Fruit fly (Drosophila melanogaster) whole organism, embryonic: ENCODE measurements around the gene VhaSFD.

ENCODE experiments used
- Aef1 ChIP-seq: fragments of 200-800 bp; sonication (Bioruptor generic); IDR thresholded peaks from 3 replicates; pipeline ENCODE4 v1.3.6; 2022; ENCODE audit warnings: missing biosample characterization, missing genetic modification characterization
- Awh ChIP-seq: fragments of 200-800 bp; sonication (Bioruptor generic); IDR thresholded peaks from 2 replicates; pipeline ENCODE4, ENCODE4 v1.3.6; 2022; ENCODE audit warnings: missing biosample characterization, missing genetic modification characterization
- BtbVII ChIP-seq: fragments of 200-800 bp; sonication (Bioruptor generic); optimal IDR thresholded peaks from 3 replicates; lab custom pipeline; 2017; ENCODE audit warnings: missing biosample characterization, mild to moderate bottlenecking, missing genetic modification characterization
- CG10959 ChIP-seq: fragments of 200-800 bp; sonication (Bioruptor generic); IDR thresholded peaks from 2 replicates; pipeline ENCODE4 v1.3.6; 2022; ENCODE audit warnings: missing biosample characterization, missing genetic modification characterization
- CG11560 ChIP-seq: fragments of 200-800 bp; sonication (Bioruptor generic); IDR thresholded peaks from 3 replicates; pipeline ENCODE4 v1.3.6; 2022; ENCODE audit warnings: missing biosample characterization, missing genetic modification characterization
- CG12071 ChIP-seq: fragments of 200-800 bp; sonication (Bioruptor generic); optimal IDR thresholded peaks from 3 replicates; lab custom pipeline; 2018; ENCODE audit warnings: missing biosample characterization, mild to moderate bottlenecking, missing genetic modification characterization
- CG13424 ChIP-seq: fragments of 200-800 bp; sonication (Bioruptor generic); optimal IDR thresholded peaks from 2 replicates; lab custom pipeline; 2019; ENCODE audit warnings: missing biosample characterization, mild to moderate bottlenecking, missing genetic modification characterization, moderate library complexity
- CG14667 ChIP-seq: fragments of 200-800 bp; sonication (Bioruptor generic); IDR thresholded peaks from 2 replicates; pipeline ENCODE4 v1.3.6; 2022; ENCODE audit warnings: missing biosample characterization, missing genetic modification characterization
- CG17568 ChIP-seq: fragments of 200-800 bp; sonication (Bioruptor generic); optimal IDR thresholded peaks from 2 replicates; lab custom pipeline; 2018; ENCODE audit warnings: missing biosample characterization, mild to moderate bottlenecking, missing genetic modification characterization, moderate library complexity
- CG17612 ChIP-seq: fragments of 200-800 bp; sonication (Bioruptor generic); IDR thresholded peaks from 2 replicates; pipeline ENCODE4 v1.3.6; 2022; ENCODE audit warnings: missing biosample characterization, missing genetic modification characterization
- CG2202 ChIP-seq: fragments of 200-800 bp; sonication (Bioruptor generic); optimal IDR thresholded peaks from 2 replicates; lab custom pipeline; 2018; ENCODE audit warnings: missing biosample characterization, mild to moderate bottlenecking, missing genetic modification characterization
- CG31441 ChIP-seq: fragments of 200-800 bp; sonication (Bioruptor generic); IDR thresholded peaks from 2 replicates; pipeline ENCODE4 v1.3.6; 2022; ENCODE audit warnings: missing biosample characterization, missing genetic modification characterization
- CG34376 ChIP-seq: fragments of 200-800 bp; sonication (Bioruptor generic); optimal IDR thresholded peaks from 2 replicates; lab custom pipeline; 2018; ENCODE audit warnings: missing biosample characterization, mild to moderate bottlenecking, missing genetic modification characterization
- CG3726 ChIP-seq: fragments of 200-800 bp; sonication (Bioruptor generic); IDR thresholded peaks from 3 replicates; pipeline ENCODE4, ENCODE4 v1.3.6; 2022; ENCODE audit warnings: missing biosample characterization, missing genetic modification characterization
- CG3838 ChIP-seq: fragments of 200-800 bp; sonication (Bioruptor generic); optimal IDR thresholded peaks from 3 replicates; lab custom pipeline; 2016; ENCODE audit warnings: missing biosample characterization, missing genetic modification characterization
- CG4424 ChIP-seq: fragments of 200-800 bp; sonication (Bioruptor generic); optimal IDR thresholded peaks from 3 replicates; lab custom pipeline; 2016; ENCODE audit warnings: missing biosample characterization, missing genetic modification characterization
- CG4854 ChIP-seq: fragments of 200-800 bp; sonication (Bioruptor generic); optimal IDR thresholded peaks from 2 replicates; lab custom pipeline; 2016; ENCODE audit warnings: missing biosample characterization, missing genetic modification characterization, inconsistent platforms
- CG7987 ChIP-seq: fragments of 200-800 bp; sonication (Bioruptor generic); optimal IDR thresholded peaks from 2 replicates; lab custom pipeline; 2018; ENCODE audit warnings: missing biosample characterization, mild to moderate bottlenecking, missing genetic modification characterization, moderate library complexity
- CHES-1-like ChIP-seq: fragments of 200-800 bp; sonication (Bioruptor generic); optimal IDR thresholded peaks from 2 replicates; lab custom pipeline; 2016; ENCODE audit warnings: missing biosample characterization, missing genetic modification characterization
- D19B ChIP-seq: fragments of 200-800 bp; sonication (Bioruptor generic); optimal IDR thresholded peaks from 2 replicates; lab custom pipeline; 2017; ENCODE audit warnings: missing biosample characterization, mild to moderate bottlenecking, missing genetic modification characterization
- HmgZ ChIP-seq: fragments of 200-800 bp; sonication (Bioruptor generic); optimal IDR thresholded peaks from 2 replicates; lab custom pipeline; 2018; ENCODE audit warnings: missing biosample characterization, mild to moderate bottlenecking, missing genetic modification characterization
- Hr78 ChIP-seq, 2 experiments: fragments of 200-800 bp in 1 of 2; fragments of >200 bp in 1 of 2; sonication (Bioruptor generic) in 1 of 2; optimal IDR thresholded peaks; 2 replicates each; lab custom pipeline; 2017 to 2019; ENCODE audit warnings: missing biosample characterization in 2 of 2, missing genetic modification characterization in 2 of 2, mild to moderate bottlenecking in 1 of 2, moderate library complexity in 1 of 2
- Hsf ChIP-seq: fragments of 200-800 bp; sonication (Bioruptor generic); optimal IDR thresholded peaks from 3 replicates; lab custom pipeline; 2016; ENCODE audit warnings: missing biosample characterization, missing genetic modification characterization
- Kr ChIP-seq: fragments of 200-800 bp; sonication (Bioruptor generic); optimal IDR thresholded peaks from 2 replicates; lab custom pipeline; 2017; ENCODE audit warnings: missing biosample characterization, mild to moderate bottlenecking, missing genetic modification characterization
- Lhr ChIP-seq: fragments of 200-800 bp; sonication (Bioruptor generic); optimal IDR thresholded peaks from 3 replicates; lab custom pipeline; 2017; ENCODE audit warnings: mild to moderate bottlenecking, missing biosample characterization, missing genetic modification reagents, missing genetic modification characterization
- Lim3 ChIP-seq: fragments of 200-800 bp; sonication (Bioruptor generic); IDR thresholded peaks from 2 replicates; pipeline ENCODE4 v1.3.6; 2022; ENCODE audit warnings: missing biosample characterization, missing genetic modification characterization
- Mad ChIP-seq: fragments of 200-800 bp; sonication (Bioruptor generic); optimal IDR thresholded peaks from 2 replicates; lab custom pipeline; 2016; ENCODE audit warnings: missing biosample characterization, missing genetic modification characterization
- Mes4 ChIP-seq: fragments of 200-800 bp; sonication (Bioruptor generic); optimal IDR thresholded peaks from 2 replicates; lab custom pipeline; 2016; ENCODE audit warnings: missing biosample characterization, missing genetic modification characterization
- Nf-YB ChIP-seq: fragments of 200-800 bp; sonication (Bioruptor generic); optimal IDR thresholded peaks from 3 replicates; lab custom pipeline; 2019; ENCODE audit warnings: missing biosample characterization, mild to moderate bottlenecking, missing genetic modification characterization, moderate library complexity
- Sox100B ChIP-seq: fragments of 200-800 bp; sonication (Bioruptor generic); optimal IDR thresholded peaks from 3 replicates; lab custom pipeline; 2018; ENCODE audit warnings: missing biosample characterization, mild to moderate bottlenecking, missing genetic modification characterization
- Sox102F ChIP-seq: fragments of 200-800 bp; sonication (Bioruptor generic); optimal IDR thresholded peaks from 2 replicates; lab custom pipeline; 2018; ENCODE audit warnings: missing biosample characterization, mild to moderate bottlenecking, missing genetic modification characterization, moderate library complexity
- ab ChIP-seq: fragments of 200-800 bp; sonication (Bioruptor generic); optimal IDR thresholded peaks from 2 replicates; lab custom pipeline; 2016; ENCODE audit warnings: missing biosample characterization, missing genetic modification characterization
- abd-A ChIP-seq: fragments of 200-800 bp; sonication (Bioruptor generic); optimal IDR thresholded peaks from 3 replicates; lab custom pipeline; 2019; ENCODE audit warnings: missing biosample characterization, mild to moderate bottlenecking, missing genetic modification characterization, moderate library complexity
- amos ChIP-seq: fragments of 200-800 bp; sonication (Bioruptor generic); IDR thresholded peaks from 2 replicates; pipeline ENCODE4 v1.3.6; 2022; ENCODE audit warnings: missing biosample characterization, missing genetic modification characterization; ENCODE audit not compliant: partially characterized antibody
- ato ChIP-seq: fragments of 200-800 bp; sonication (Bioruptor generic); IDR thresholded peaks from 2 replicates; pipeline ENCODE4 v1.3.6; 2022; ENCODE audit warnings: missing biosample characterization, missing genetic modification characterization; ENCODE audit not compliant: partially characterized antibody
- bsh ChIP-seq, 2 experiments: fragments of 200-800 bp; sonication (Bioruptor generic); optimal IDR thresholded peaks; 2 replicates each; lab custom pipeline; 2017 to 2018; ENCODE audit warnings: mild to moderate bottlenecking in 2 of 2, missing biosample characterization in 2 of 2, missing genetic modification characterization in 2 of 2, moderate library complexity in 1 of 2
- dmrt99B ChIP-seq: fragments of 200-800 bp; sonication (Bioruptor generic); optimal IDR thresholded peaks from 2 replicates; lab custom pipeline; 2018; ENCODE audit warnings: missing biosample characterization, mild to moderate bottlenecking, missing genetic modification characterization, moderate library complexity
- dpn ChIP-seq, 2 experiments: fragments of 200-800 bp; sonication (Bioruptor generic); optimal IDR thresholded peaks; 3 replicates each; lab custom pipeline; 2016; ENCODE audit warnings: missing biosample characterization in 2 of 2, missing genetic modification characterization in 2 of 2
- fd102C ChIP-seq: fragments of 200-800 bp; sonication (Bioruptor generic); optimal IDR thresholded peaks from 2 replicates; lab custom pipeline; 2018; ENCODE audit warnings: missing biosample characterization, mild to moderate bottlenecking, missing genetic modification characterization, moderate library complexity
- fd64A ChIP-seq: fragments of 200-800 bp; sonication (Bioruptor generic); optimal IDR thresholded peaks from 3 replicates; lab custom pipeline; 2018; ENCODE audit warnings: missing biosample characterization, mild to moderate bottlenecking, missing genetic modification characterization
- grn ChIP-seq: fragments of 200-800 bp; sonication (Bioruptor generic); optimal IDR thresholded peaks from 3 replicates; lab custom pipeline; 2017; ENCODE audit warnings: missing biosample characterization, missing genetic modification characterization
- h ChIP-seq: fragments of >200 bp; optimal IDR thresholded peaks from 2 replicates; lab custom pipeline; 2017
- ham ChIP-seq: fragments of 200-800 bp; sonication (Bioruptor generic); IDR thresholded peaks from 2 replicates; pipeline ENCODE4 v1.3.6; 2022; ENCODE audit warnings: missing biosample characterization, missing genetic modification characterization
- ken ChIP-seq: fragments of 200-800 bp; sonication (Bioruptor generic); IDR thresholded peaks from 3 replicates; pipeline ENCODE4 v1.3.6; 2022; ENCODE audit warnings: missing biosample characterization, missing genetic modification characterization
- mirr ChIP-seq: fragments of 200-800 bp; sonication (Bioruptor generic); optimal IDR thresholded peaks from 3 replicates; lab custom pipeline; 2018; ENCODE audit warnings: missing biosample characterization, mild to moderate bottlenecking, missing genetic modification characterization
- oc ChIP-seq: fragments of 200-800 bp; sonication (Bioruptor generic); optimal IDR thresholded peaks from 2 replicates; lab custom pipeline; 2018; ENCODE audit warnings: missing biosample characterization, mild to moderate bottlenecking, missing genetic modification characterization, moderate library complexity
- prd ChIP-seq, 3 experiments: fragments of >200 bp in 2 of 3; fragments of 200-800 bp in 1 of 3; sonication (Bioruptor generic) in 1 of 3; optimal IDR thresholded peaks in 2 of 3; IDR thresholded peaks in 1 of 3; 2 replicates in 2 of 3; 3 replicates in 1 of 3; pipeline versions ENCODE4 v1.3.6 to Lab custom; 2017 to 2022; ENCODE audit warnings: missing biosample characterization in 1 of 3, missing genetic modification characterization in 1 of 3
- run ChIP-seq: fragments of 200-800 bp; sonication (Bioruptor generic); optimal IDR thresholded peaks from 3 replicates; lab custom pipeline; 2018; ENCODE audit warnings: missing biosample characterization, mild to moderate bottlenecking, missing genetic modification characterization
- sens-2 ChIP-seq: fragments of 200-800 bp; sonication (Bioruptor generic); IDR thresholded peaks from 2 replicates; pipeline ENCODE4 v1.3.6; 2022; ENCODE audit warnings: missing biosample characterization, missing genetic modification characterization
- sna ChIP-seq: fragments of 200-800 bp; sonication (Bioruptor generic); IDR thresholded peaks from 2 replicates; pipeline ENCODE4 v1.3.6; 2022; ENCODE audit warnings: missing biosample characterization, missing genetic modification characterization; ENCODE audit not compliant: partially characterized antibody

Gene VhaSFD

dm6 chr2L:16711891-16712290, 15.7 kb downstream of the VhaSFD start (continued):
- TF ChIP-seq run = peak; percentile 54
- no peak for TF ChIP-seq bsh (GFP tag; optimal IDR thresholded peaks at IDR 0.05; lab: Kevin White, UChicago)
- no peak for TF ChIP-seq Hsf (GFP tag; lab: Kevin White, UChicago)
- no peak for TF ChIP-seq ken
- TF ChIP-seq h (lab: Kevin White, UChicago) = no peak
- TF ChIP-seq CG4424 (GFP tag; lab: Kevin White, UChicago) = no peak
- no peak for TF ChIP-seq CG3838 (GFP tag; lab: Kevin White, UChicago)
- TF ChIP-seq BtbVII = no peak
- no peak for TF ChIP-seq CG14667 (GFP tag; lab: Robert Waterston, UW)
- TF ChIP-seq Kr (GFP tag; lab: Kevin White, UChicago) = no peak
- no peak for TF ChIP-seq Mes4
- no peak for TF ChIP-seq dpn (GFP tag; optimal IDR thresholded peaks at IDR 0.05; lab: Kevin White, UChicago)
- no peak for TF ChIP-seq sna (GFP tag; lab: Robert Waterston, UW)
- TF ChIP-seq CG17612 (GFP tag; lab: Robert Waterston, UW) = no peak
- no peak for TF ChIP-seq Aef1 (GFP tag; lab: Robert Waterston, UW)
- no peak for TF ChIP-seq CG2202 (tag; lab: Kevin White, UChicago)
- peak; percentile 61; the same call in 1 of the 2 replicates for TF ChIP-seq Awh (GFP tag; lab: Robert Waterston, UW)
- TF ChIP-seq grn (GFP tag; lab: Kevin White, UChicago) = peak; percentile 65
- TF ChIP-seq CG31441 (GFP tag; lab: Robert Waterston, UW) = no peak
- peak; percentile 71 for TF ChIP-seq abd-A (tag; lab: Kevin White, UChicago)
- no peak for TF ChIP-seq ab (GFP tag; lab: Kevin White, UChicago)
- TF ChIP-seq CG10959 = no peak
- no peak for TF ChIP-seq CG12071 (GFP tag; lab: Kevin White, UChicago)
- TF ChIP-seq Sox100B (GFP tag; lab: Kevin White, UChicago) = no peak
- no peak for TF ChIP-seq CG34376 (GFP tag; lab: Kevin White, UChicago)
- TF ChIP-seq ham (GFP tag; lab: Robert Waterston, UW) = no peak
- TF ChIP-seq amos (GFP tag; lab: Robert Waterston, UW) = no peak
- TF ChIP-seq dmrt99B (tag; lab: Kevin White, UChicago) = no peak
- no peak for TF ChIP-seq CG3726 (GFP tag; lab: Robert Waterston, UW)
- no peak for TF ChIP-seq D19B (GFP tag; lab: Kevin White, UChicago)
- TF ChIP-seq Nf-YB (GFP tag; lab: Kevin White, UChicago) = no peak
- TF ChIP-seq Lim3 (GFP tag; lab: Robert Waterston, UW) = no peak
- TF ChIP-seq Mad = no peak
- TF ChIP-seq CG7987 (GFP tag; lab: Kevin White, UChicago) = no peak
- TF ChIP-seq sens-2 (GFP tag; lab: Robert Waterston, UW) = no peak
- no peak for TF ChIP-seq CG17568 (GFP tag; lab: Kevin White, UChicago)
- TF ChIP-seq CG11560 (tag; lab: Robert Waterston, UW) = no peak
- TF ChIP-seq prd (optimal IDR thresholded peaks at IDR 0.05; lab: Kevin White, UChicago) = no peak
- no peak for TF ChIP-seq prd (GFP tag; IDR thresholded peaks at IDR 0.05; lab: Robert Waterston, UW)
- TF ChIP-seq HmgZ = no peak
- no peak for TF ChIP-seq CG4854 (GFP tag; lab: Kevin White, UChicago)
- TF ChIP-seq Sox102F = no peak
- TF ChIP-seq fd102C (GFP tag; lab: Kevin White, UChicago) = no peak
- no peak for TF ChIP-seq mirr (GFP tag; lab: Kevin White, UChicago)
- TF ChIP-seq ato (GFP tag; lab: Robert Waterston, UW) = no peak
- TF ChIP-seq CHES-1-like = no peak
- TF ChIP-seq CG13424 (tag; lab: Kevin White, UChicago) = no peak
- TF ChIP-seq fd64A (GFP tag; lab: Kevin White, UChicago) = no peak
- TF ChIP-seq oc (tag; lab: Kevin White, UChicago) = peak; percentile 2
- peak in 1 of 2 experiments; percentile 44 for TF ChIP-seq Hr78 (GFP tag; optimal IDR thresholded peaks at IDR 0.05; lab: Kevin White, UChicago)
- TF ChIP-seq Lhr (GFP tag; lab: Kevin White, UChicago) = no peak
